Worm (Caenorhabditis elegans): Measurements from ENCODE around the gene F30H5.5.

Gene F30H5.5

ce11 chrIII:455793-456192, 32.8 kb upstream of the F30H5.5 start:
- TF ChIP-seq ces-1 (GFP tag; optimal IDR thresholded peaks at IDR 0.05) (peak; percentile 16), zip-8 (tag; optimal IDR thresholded peaks at IDR 0.05) (no peak), ztf-11 (tag; optimal IDR thresholded peaks at IDR 0.05) (no peak)

- TF ChIP-seq snpc-4 (tag; optimal IDR thresholded peaks at IDR 0.05) = no peak
- no peak for TF ChIP-seq lsy-2 (tag; optimal IDR thresholded peaks at IDR 0.05)
- no peak for TF ChIP-seq nhr-28 (tag; optimal IDR thresholded peaks at IDR 0.05)
- no peak for TF ChIP-seq sptf-1 (tag; optimal IDR thresholded peaks at IDR 0.05)
- TF ChIP-seq elt-3 (tag; optimal IDR thresholded peaks at IDR 0.05) = no peak
- TF ChIP-seq ces-1 (GFP tag; optimal IDR thresholded peaks at IDR 0.05) = no peak
- no peak for TF ChIP-seq unc-120 (tag; optimal IDR thresholded peaks at IDR 0.05; ENCODE audit: poor library complexity, severe bottlenecking)
- no peak for TF ChIP-seq blmp-1 (tag; optimal IDR thresholded peaks at IDR 0.05)
- TF ChIP-seq mls-2 (tag; optimal IDR thresholded peaks at IDR 0.05) = no peak
- TF ChIP-seq unc-39 (tag; optimal IDR thresholded peaks at IDR 0.05) = no peak
- TF ChIP-seq pha-4 (tag; optimal IDR thresholded peaks at IDR 0.05) = no peak
These were observed 24.9 kb upstream of the F30H5.5 start, which contains the start of gene Y55B1BR.6 for ce11 chrIII:463711-464110. Y55B1BR.6 (minus strand) TSS chrIII:463811.

ce11 chrIII:471644-472401, 16.7 kb upstream of the F30H5.5 start, which contains the start of the genes magu-1 and nemp-1:
magu-1 (minus strand) TSS chrIII:471702.
nemp-1 (plus strand) TSS chrIII:472317.
- TF ChIP-seq ces-1 (GFP tag; optimal IDR thresholded peaks at IDR 0.05) (peak; percentile 25), M03D4.4 (tag; optimal IDR thresholded peaks at IDR 0.05) (no peak), drap-1 (GFP tag; optimal IDR thresholded peaks at IDR 0.05) (no peak)

ce11 chrIII:475154-475553, 13.4 kb upstream of the F30H5.5 start, which contains the start of gene mat-3:
mat-3 (plus strand) TSS chrIII:475454.
- TF ChIP-seq bed-3 (GFP tag; optimal IDR thresholded peaks at IDR 0.05) (no peak), nhr-12 (tag; optimal IDR thresholded peaks at IDR 0.05) (no peak), lin-13 (tag; optimal IDR thresholded peaks at IDR 0.05) (no peak), blmp-1 (tag; optimal IDR thresholded peaks at IDR 0.05) (no peak), M03D4.4 (tag; optimal IDR thresholded peaks at IDR 0.05) (no peak), elt-3 (tag; optimal IDR thresholded peaks at IDR 0.05) (no peak), ceh-39 (tag; optimal IDR thresholded peaks at IDR 0.05) (no peak), mab-5 (tag; optimal IDR thresholded peaks at IDR 0.05) (no peak), sem-2 (GFP tag; optimal IDR thresholded peaks at IDR 0.05) (no peak), ceh-83 (GFP tag; optimal IDR thresholded peaks at IDR 0.05) (no peak), elt-1 (tag; optimal IDR thresholded peaks at IDR 0.05; ENCODE audit: borderline replicate concordance, insufficient read depth) (no peak), ces-1 (GFP tag; optimal IDR thresholded peaks at IDR 0.05) (no peak)

- no peak for TF ChIP-seq nhr-28 (tag; optimal IDR thresholded peaks at IDR 0.05)
- no peak for TF ChIP-seq lin-32 (GFP tag; optimal IDR thresholded peaks at IDR 0.05)
These were observed 7.3 kb upstream of the F30H5.5 start for ce11 chrIII:481259-481658.

ce11 chrIII:482739-483138, 5.8 kb upstream of the F30H5.5 start:
- TF ChIP-seq mep-1 (tag; optimal IDR thresholded peaks at IDR 0.05) = no peak
- no peak for TF ChIP-seq bed-3 (GFP tag; optimal IDR thresholded peaks at IDR 0.05)
- no peak for TF ChIP-seq mab-5 (tag; optimal IDR thresholded peaks at IDR 0.05)
- TF ChIP-seq zip-8 (tag; optimal IDR thresholded peaks at IDR 0.05) = no peak
- no peak for TF ChIP-seq sem-2 (GFP tag; optimal IDR thresholded peaks at IDR 0.05)
- TF ChIP-seq ceh-39 (tag; optimal IDR thresholded peaks at IDR 0.05) = no peak
- no peak for TF ChIP-seq lsy-2 (tag; optimal IDR thresholded peaks at IDR 0.05)
- TF ChIP-seq ces-1 (GFP tag; optimal IDR thresholded peaks at IDR 0.05) = no peak

ce11 chrIII:483556-483955, 5.0 kb upstream of the F30H5.5 start, which contains the start of gene F10C5.3:
F10C5.3 (plus strand) TSS chrIII:483868.
- TF ChIP-seq elt-3 (tag; optimal IDR thresholded peaks at IDR 0.05) (no peak), ceh-83 (GFP tag; optimal IDR thresholded peaks at IDR 0.05) (no peak), flh-1 (GFP tag; optimal IDR thresholded peaks at IDR 0.05) (no peak), unc-120 (tag; optimal IDR thresholded peaks at IDR 0.05; ENCODE audit: poor library complexity, severe bottlenecking) (no peak), M03D4.4 (tag; optimal IDR thresholded peaks at IDR 0.05) (no peak), ztf-11 (tag; optimal IDR thresholded peaks at IDR 0.05) (no peak), pha-4 (tag; optimal IDR thresholded peaks at IDR 0.05) (no peak), lsy-2 (tag; optimal IDR thresholded peaks at IDR 0.05) (no peak), ceh-39 (tag; optimal IDR thresholded peaks at IDR 0.05) (no peak), tbx-8 (GFP tag; optimal IDR thresholded peaks at IDR 0.05) (no peak), unc-62 (GFP tag; optimal IDR thresholded peaks at IDR 0.05) (no peak), lin-32 (GFP tag; optimal IDR thresholded peaks at IDR 0.05) (no peak), ceh-43 (GFP tag; optimal IDR thresholded peaks at IDR 0.05) (no peak), drap-1 (GFP tag; optimal IDR thresholded peaks at IDR 0.05) (no peak), zip-8 (tag; optimal IDR thresholded peaks at IDR 0.05) (no peak), sem-2 (GFP tag; optimal IDR thresholded peaks at IDR 0.05) (no peak)
